Fruit fly (Drosophila melanogaster) whole organism, embryonic: ENCODE data around the gene mus201.
A peak's percentile ranks its signal among the peaks of the same experiment; 100 is the strongest.

ENCODE experiments used
- Aef1 ChIP-seq: fragments of 200-800 bp; sonication (Bioruptor generic); IDR thresholded peaks from 3 replicates; pipeline ENCODE4 v1.3.6; 2022; ENCODE audit warnings: missing biosample characterization, missing genetic modification characterization
- Atf6 ChIP-seq: fragments of 200-800 bp; sonication (Bioruptor generic); IDR thresholded peaks from 2 replicates; pipeline ENCODE4 v1.3.6; 2022; ENCODE audit warnings: missing biosample characterization, missing genetic modification characterization
- BtbVII ChIP-seq: fragments of 200-800 bp; sonication (Bioruptor generic); optimal IDR thresholded peaks from 3 replicates; lab custom pipeline; 2017; ENCODE audit warnings: missing biosample characterization, mild to moderate bottlenecking, missing genetic modification characterization
- CG10209 ChIP-seq: fragments of 200-800 bp; sonication (Bioruptor generic); optimal IDR thresholded peaks from 3 replicates; lab custom pipeline; 2017; ENCODE audit warnings: missing biosample characterization, mild to moderate bottlenecking, missing genetic modification characterization, missing genetic modification reagents
- CG1024 ChIP-seq: fragments of 200-800 bp; sonication (Bioruptor generic); IDR thresholded peaks from 2 replicates; pipeline ENCODE4 v1.3.6; 2022; ENCODE audit warnings: missing biosample characterization, missing genetic modification characterization
- CG10267 ChIP-seq: fragments of 200-800 bp; sonication (Bioruptor generic); optimal IDR thresholded peaks from 2 replicates; lab custom pipeline; 2018; ENCODE audit warnings: missing biosample characterization, mild to moderate bottlenecking, missing genetic modification characterization, moderate library complexity
- CG11560 ChIP-seq: fragments of 200-800 bp; sonication (Bioruptor generic); IDR thresholded peaks from 3 replicates; pipeline ENCODE4 v1.3.6; 2022; ENCODE audit warnings: missing biosample characterization, missing genetic modification characterization
- CG1602 ChIP-seq: fragments of 200-800 bp; sonication (Bioruptor generic); optimal IDR thresholded peaks from 3 replicates; lab custom pipeline; 2016; ENCODE audit warnings: missing biosample characterization, missing genetic modification characterization
- CG16779 ChIP-seq: fragments of 200-800 bp; sonication (Bioruptor generic); IDR thresholded peaks from 2 replicates; pipeline ENCODE4 v1.3.6; 2022; ENCODE audit warnings: missing biosample characterization, missing genetic modification characterization
- CG16813 ChIP-seq: fragments of 200-800 bp; sonication (Bioruptor generic); IDR thresholded peaks from 3 replicates; pipeline ENCODE4 v1.3.6; 2022; ENCODE audit warnings: missing biosample characterization, missing genetic modification characterization; ENCODE audit not compliant: partially characterized antibody
- CG2199 ChIP-seq: fragments of 200-800 bp; sonication (Bioruptor generic); IDR thresholded peaks from 3 replicates; pipeline ENCODE4 v1.3.6; 2022; ENCODE audit warnings: missing biosample characterization, missing genetic modification characterization
- CG30403 ChIP-seq: fragments of 200-800 bp; sonication (Bioruptor generic); optimal IDR thresholded peaks from 3 replicates; lab custom pipeline; 2016; ENCODE audit warnings: missing biosample characterization, missing genetic modification characterization
- CG3065 ChIP-seq: fragments of 200-800 bp; sonication (Bioruptor generic); optimal IDR thresholded peaks from 2 replicates; lab custom pipeline; 2016; ENCODE audit warnings: missing biosample characterization, missing genetic modification characterization
- CG3838 ChIP-seq: fragments of 200-800 bp; sonication (Bioruptor generic); optimal IDR thresholded peaks from 3 replicates; lab custom pipeline; 2016; ENCODE audit warnings: missing biosample characterization, missing genetic modification characterization
- CG4617 ChIP-seq: fragments of 200-800 bp; sonication (Bioruptor generic); optimal IDR thresholded peaks from 3 replicates; lab custom pipeline; 2016; ENCODE audit warnings: missing biosample characterization, missing genetic modification characterization, borderline replicate concordance
- CG5245 ChIP-seq: fragments of 200-800 bp; sonication (Bioruptor generic); optimal IDR thresholded peaks from 3 replicates; lab custom pipeline; 2016; ENCODE audit warnings: missing biosample characterization, missing genetic modification characterization
- CG6813 ChIP-seq: fragments of 200-800 bp; sonication (Bioruptor generic); optimal IDR thresholded peaks from 2 replicates; lab custom pipeline; 2017; ENCODE audit warnings: missing biosample characterization, missing genetic modification characterization, mild to moderate bottlenecking, moderate library complexity, missing genetic modification reagents
- CG8089 ChIP-seq: fragments of 200-800 bp; sonication (Bioruptor generic); optimal IDR thresholded peaks from 3 replicates; lab custom pipeline; 2016; ENCODE audit warnings: missing biosample characterization, missing genetic modification characterization
- CG8765 ChIP-seq: fragments of 200-800 bp; sonication (Bioruptor generic); IDR thresholded peaks from 2 replicates; pipeline ENCODE4 v1.3.6; 2022; ENCODE audit warnings: missing biosample characterization, missing genetic modification characterization
- CG8924 ChIP-seq: fragments of 200-800 bp; optimal IDR thresholded peaks from 3 replicates; lab custom pipeline; 2019; ENCODE audit warnings: missing biosample characterization, mild to moderate bottlenecking, missing genetic modification characterization, moderate library complexity
- Fer2 ChIP-seq: fragments of 200-800 bp; sonication (Bioruptor generic); optimal IDR thresholded peaks from 2 replicates; lab custom pipeline; 2018; ENCODE audit warnings: missing biosample characterization, mild to moderate bottlenecking, missing genetic modification characterization, moderate library complexity
- HmgZ ChIP-seq: fragments of 200-800 bp; sonication (Bioruptor generic); optimal IDR thresholded peaks from 2 replicates; lab custom pipeline; 2018; ENCODE audit warnings: missing biosample characterization, mild to moderate bottlenecking, missing genetic modification characterization
- MBD-R2 ChIP-seq: fragments of 200-800 bp; sonication (Bioruptor generic); IDR thresholded peaks from 2 replicates; pipeline ENCODE4 v1.3.6; 2022; ENCODE audit warnings: missing biosample characterization, missing genetic modification characterization
- ab ChIP-seq: fragments of 200-800 bp; sonication (Bioruptor generic); optimal IDR thresholded peaks from 2 replicates; lab custom pipeline; 2016; ENCODE audit warnings: missing biosample characterization, missing genetic modification characterization
- ato ChIP-seq: fragments of 200-800 bp; sonication (Bioruptor generic); IDR thresholded peaks from 2 replicates; pipeline ENCODE4 v1.3.6; 2022; ENCODE audit warnings: missing biosample characterization, missing genetic modification characterization; ENCODE audit not compliant: partially characterized antibody
- bigmax ChIP-seq: fragments of 200-800 bp; sonication (Bioruptor generic); optimal IDR thresholded peaks from 2 replicates; lab custom pipeline; 2018; ENCODE audit warnings: missing biosample characterization, mild to moderate bottlenecking, missing genetic modification characterization
- br ChIP-seq: fragments of >200 bp; optimal IDR thresholded peaks from 2 replicates; lab custom pipeline; 2017
- dm ChIP-seq: fragments of 200-800 bp; sonication (Bioruptor generic); optimal IDR thresholded peaks from 3 replicates; lab custom pipeline; 2016; ENCODE audit warnings: missing biosample characterization, missing genetic modification characterization
- dpn ChIP-seq, 2 experiments: fragments of 200-800 bp; sonication (Bioruptor generic); optimal IDR thresholded peaks; 3 replicates each; lab custom pipeline; 2016; ENCODE audit warnings: missing biosample characterization in 2 of 2, missing genetic modification characterization in 2 of 2
- ewg ChIP-seq: fragments of 200-800 bp; sonication (Bioruptor generic); optimal IDR thresholded peaks from 3 replicates; lab custom pipeline; 2017; ENCODE audit warnings: mild to moderate bottlenecking, missing biosample characterization, missing genetic modification reagents, missing genetic modification characterization
- gcm2 ChIP-seq: fragments of 200-800 bp; sonication (Bioruptor generic); optimal IDR thresholded peaks from 2 replicates; lab custom pipeline; 2016; ENCODE audit warnings: missing biosample characterization, missing genetic modification characterization
- grau ChIP-seq: fragments of 200-800 bp; optimal IDR thresholded peaks from 3 replicates; lab custom pipeline; 2019; ENCODE audit warnings: missing biosample characterization, mild to moderate bottlenecking, missing genetic modification characterization, moderate library complexity
- gro ChIP-seq: fragments of 200-800 bp; sonication (Bioruptor generic); optimal IDR thresholded peaks from 2 replicates; lab custom pipeline; 2016; ENCODE audit warnings: missing biosample characterization, missing genetic modification characterization
- gsb-n ChIP-seq: fragments of 200-800 bp; sonication (Bioruptor generic); optimal IDR thresholded peaks from 3 replicates; lab custom pipeline; 2018; ENCODE audit warnings: missing biosample characterization, mild to moderate bottlenecking, missing genetic modification characterization
- hbn ChIP-seq: fragments of 200-800 bp; sonication (Bioruptor generic); IDR thresholded peaks from 2 replicates; pipeline ENCODE4 v1.3.6; 2022; ENCODE audit warnings: missing biosample characterization, missing genetic modification characterization; ENCODE audit not compliant: partially characterized antibody
- psq ChIP-seq: fragments of 200-800 bp; sonication (Bioruptor generic); optimal IDR thresholded peaks from 2 replicates; lab custom pipeline; 2017; ENCODE audit warnings: missing biosample characterization, missing genetic modification characterization
- pum ChIP-seq: fragments of 200-800 bp; sonication (Bioruptor generic); optimal IDR thresholded peaks from 2 replicates; lab custom pipeline; 2016; ENCODE audit warnings: missing biosample characterization, missing genetic modification characterization
- tll ChIP-seq, 2 experiments: fragments of 200-800 bp in 1 of 2; fragments of >200 bp in 1 of 2; sonication (Bioruptor generic) in 1 of 2; optimal IDR thresholded peaks; 2 replicates each; lab custom pipeline; 2017 to 2019; ENCODE audit warnings: missing biosample characterization in 2 of 2, missing genetic modification characterization in 2 of 2, mild to moderate bottlenecking in 1 of 2, moderate library complexity in 1 of 2
- ttk ChIP-seq: fragments of 200-800 bp; sonication (Bioruptor generic); IDR thresholded peaks from 2 replicates; pipeline ENCODE4 v2.1.2; 2022; ENCODE audit warnings: missing biosample characterization, missing genetic modification characterization

mus201 gene

dm6 chr2L:8416350-8417046 is 21.5 kb upstream of the mus201 start (continued):
- TF ChIP-seq CG8924 (tag; lab: Kevin White, UChicago), result no peak
- no peak for TF ChIP-seq CG4617
- TF ChIP-seq CG2199 (GFP tag; lab: Robert Waterston, UW), result no peak
- no peak for TF ChIP-seq gcm2 (GFP tag; lab: Kevin White, UChicago)
- no peak for TF ChIP-seq ttk (GFP tag; lab: Robert Waterston, UW)
- peak; percentile 8 for TF ChIP-seq pum (GFP tag; lab: Kevin White, UChicago)
- TF ChIP-seq tll (GFP tag; optimal IDR thresholded peaks at IDR 0.05; lab: Kevin White, UChicago), result peak in 1 of 2 experiments; percentile 99
- TF ChIP-seq grau (tag; lab: Kevin White, UChicago), result peak; percentile 94
- TF ChIP-seq dpn (GFP tag; optimal IDR thresholded peaks at IDR 0.05; lab: Kevin White, UChicago), result peak in 1 of 2 experiments; percentile 1
- no peak for TF ChIP-seq CG8089 (GFP tag; lab: Kevin White, UChicago)
- no peak for TF ChIP-seq CG10267 (tag; lab: Kevin White, UChicago)
- TF ChIP-seq Atf6 (GFP tag; lab: Robert Waterston, UW), result peak; percentile 58; the same call in 1 of the 2 replicates
- TF ChIP-seq CG10209, result peak; percentile 51
- TF ChIP-seq hbn, result 0 out of 2 replicates have a peak, but pooled peaks have one; percentile 15
- TF ChIP-seq CG1024 (GFP tag; lab: Robert Waterston, UW), result 0 out of 2 replicates have a peak, but pooled peaks have one; percentile 11
- no peak for TF ChIP-seq CG16813
- no peak for TF ChIP-seq bigmax (GFP tag; lab: Kevin White, UChicago)
- no peak; the same call in 1 of the 2 replicates for TF ChIP-seq ato (GFP tag; lab: Robert Waterston, UW)
- TF ChIP-seq MBD-R2 (GFP tag; lab: Robert Waterston, UW), result no peak
- TF ChIP-seq Aef1, result no peak
- no peak for TF ChIP-seq BtbVII (GFP tag; lab: Kevin White, UChicago)
- no peak for TF ChIP-seq CG8765 (GFP tag; lab: Robert Waterston, UW)
- peak; percentile 36 for TF ChIP-seq CG5245 (GFP tag; lab: Kevin White, UChicago)
- peak; percentile 24 for TF ChIP-seq gro (GFP tag; lab: Kevin White, UChicago)
- no peak for TF ChIP-seq ab (GFP tag; lab: Kevin White, UChicago)
- TF ChIP-seq br (lab: Kevin White, UChicago), result no peak
- no peak for TF ChIP-seq CG3838 (GFP tag; lab: Kevin White, UChicago)
- peak; percentile 69 for TF ChIP-seq psq (GFP tag; lab: Kevin White, UChicago)
- no peak for TF ChIP-seq CG3065 (GFP tag; lab: Kevin White, UChicago)
- TF ChIP-seq Fer2, result no peak
- peak; percentile 30 for TF ChIP-seq ewg
- TF ChIP-seq CG11560 (tag; lab: Robert Waterston, UW), result no peak
- TF ChIP-seq CG1602 (GFP tag; lab: Kevin White, UChicago), result no peak
- no peak for TF ChIP-seq gsb-n (tag; lab: Kevin White, UChicago)
- TF ChIP-seq CG16779 (GFP tag; lab: Robert Waterston, UW), result no peak
- TF ChIP-seq HmgZ, result no peak
- TF ChIP-seq CG30403 (GFP tag; lab: Kevin White, UChicago), result no peak

DNA sequence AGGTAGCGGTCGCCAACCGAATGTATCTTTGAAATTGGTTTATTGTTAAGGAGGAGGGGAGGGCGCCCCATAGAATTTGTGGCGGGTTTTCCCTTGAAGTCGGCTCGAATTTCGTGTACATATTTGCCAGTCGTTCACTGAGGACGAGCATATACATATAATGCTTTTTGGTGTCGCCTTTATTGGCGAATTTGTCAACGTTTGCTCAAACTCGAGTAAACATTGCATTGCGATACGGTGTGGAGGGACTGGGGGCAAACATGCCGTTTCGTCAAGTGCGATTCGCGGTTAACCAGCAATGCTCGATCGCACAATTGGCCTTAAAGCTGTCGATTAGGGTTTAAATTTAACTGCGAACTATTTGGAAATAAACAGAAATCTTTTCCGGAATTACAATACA is 20.4 kb upstream of the mus201 start:
- TF ChIP-seq CG6813 (GFP tag; lab: Kevin White, UChicago), result no peak
- TF ChIP-seq CG2199 (GFP tag; lab: Robert Waterston, UW), result 0 out of 3 replicates have a peak, but pooled peaks have one; percentile 8
- TF ChIP-seq dm (GFP tag; lab: Kevin White, UChicago), result no peak
